Worm (Caenorhabditis elegans) whole organism, L1 larva: Measurements from ENCODE around the gene M60.4.

Experiments
- ceh-88 ChIP-seq: fragments of 200-800 bp; sonication (Bioruptor generic); IDR thresholded peaks from 2 replicates; pipeline ENCODE4 v1.3.6; 2022; ENCODE audit warnings: missing genetic modification characterization, missing compliant biosample characterization
- egl-27 ChIP-seq, 2 experiments: fragments of 150-350 bp in 1 of 2; sonication (generic microtip); optimal IDR thresholded peaks; 3 replicates each; lab custom pipeline; 2017 to 2018; ENCODE audit warnings: missing biosample characterization in 2 of 2, missing genetic modification characterization in 2 of 2, missing genetic modification reagents in 2 of 2
- jun-1 ChIP-seq: fragments of 150-350 bp; optimal IDR thresholded peaks from 2 replicates; lab custom pipeline; 2014; ENCODE audit warnings: missing biosample characterization, missing genetic modification reagents, missing genetic modification characterization
- lsy-2 ChIP-seq, 2 experiments: fragments of 150-350 bp; optimal IDR thresholded peaks; 2 replicates each; lab custom pipeline; 2014; ENCODE audit warnings: missing biosample characterization in 2 of 2, missing genetic modification characterization in 2 of 2
- nhr-11 ChIP-seq: fragments of 150-350 bp; optimal IDR thresholded peaks from 2 replicates; lab custom pipeline; 2014; ENCODE audit warnings: missing biosample characterization, missing genetic modification characterization
- nhr-237 ChIP-seq: fragments of 150-350 bp; optimal IDR thresholded peaks from 2 replicates; lab custom pipeline; 2014; ENCODE audit warnings: missing biosample characterization, missing genetic modification characterization
- nhr-85 ChIP-seq: sonication (generic microtip); peaks from one replicate; lab custom pipeline; 2016; ENCODE audit warnings: missing genetic modification characterization, inconsistent platforms, missing compliant biosample characterization
- snpc-4 ChIP-seq: fragments of 150-350 bp; optimal IDR thresholded peaks from 2 replicates; lab custom pipeline; 2014; ENCODE audit warnings: missing biosample characterization, missing genetic modification characterization
- sptf-1 ChIP-seq: fragments of 150-350 bp; optimal IDR thresholded peaks from 2 replicates; lab custom pipeline; 2014; ENCODE audit warnings: missing biosample characterization, missing genetic modification characterization
- tbx-2 ChIP-seq: sonication (generic microtip); optimal IDR thresholded peaks from 2 replicates; lab custom pipeline; 2016; ENCODE audit warnings: missing genetic modification characterization, missing compliant biosample characterization
- zag-1 ChIP-seq: fragments of 150-350 bp; optimal IDR thresholded peaks from 2 replicates; lab custom pipeline; 2014; ENCODE audit warnings: missing biosample characterization, missing genetic modification characterization
- ztf-11 ChIP-seq, 2 experiments: sonication (generic microtip); optimal IDR thresholded peaks; 2 replicates each; lab custom pipeline; 2016 to 2017; ENCODE audit warnings: missing genetic modification characterization in 2 of 2, missing biosample characterization in 1 of 2, missing compliant biosample characterization in 1 of 2

DNA sequence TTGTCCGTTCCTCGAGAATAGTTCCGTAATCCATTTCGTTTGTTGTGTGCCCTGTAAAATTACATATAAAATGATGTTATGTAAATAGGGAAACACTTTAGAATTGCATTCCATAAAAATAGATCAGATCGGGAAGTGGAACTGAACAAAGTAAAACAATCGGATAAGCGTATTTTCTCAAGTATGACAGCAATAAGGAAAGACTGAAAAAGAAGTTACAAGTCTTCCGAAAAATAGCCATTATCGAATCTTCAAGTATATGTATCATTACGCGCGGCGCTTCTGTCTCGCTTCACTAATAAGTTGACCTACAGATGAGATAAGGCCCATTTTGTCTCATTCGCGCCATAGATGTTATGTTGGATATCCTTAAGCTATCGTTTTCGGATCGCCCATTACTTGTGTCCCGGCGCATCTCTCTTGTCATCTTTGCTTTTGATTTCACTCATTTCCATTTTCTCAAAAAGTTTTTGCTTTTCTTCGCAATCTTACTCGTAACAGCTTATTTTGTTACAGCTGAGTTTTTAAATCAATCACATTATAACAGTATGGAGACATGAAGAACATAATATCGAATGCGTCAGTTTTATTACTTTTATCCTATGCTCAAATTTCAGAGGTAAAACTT lies 49.2 kb upstream of the M60.4 start, which contains the start of the genes fis-2 and F13B9.2:
- TF ChIP-seq ztf-11 (tag; optimal IDR thresholded peaks at IDR 0.05; lab: Kevin White, UChicago) (no peak), ceh-88 (GFP tag; lab: Robert Waterston, UW) (no peak), egl-27 (tag; optimal IDR thresholded peaks at IDR 0.05; lab: Kevin White, UChicago) (no peak), tbx-2 (tag; lab: Kevin White, UChicago) (no peak), snpc-4 (no peak), nhr-11 (tag; lab: Kevin White, UChicago) (no peak), nhr-237 (tag; lab: Kevin White, UChicago) (no peak), zag-1 (tag; lab: Kevin White, UChicago) (no peak), jun-1 (tag; lab: Kevin White, UChicago) (no peak), nhr-85 (tag; lab: Kevin White, UChicago) (no peak), sptf-1 (no peak), lsy-2 (tag; optimal IDR thresholded peaks at IDR 0.05; lab: Kevin White, UChicago) (no peak)
